Fruit fly (Drosophila melanogaster): ENCODE results near the gene CG43185.
A peak's percentile ranks its signal among the peaks of the same experiment; 100 is the strongest.

Gene CG43185

DNA sequence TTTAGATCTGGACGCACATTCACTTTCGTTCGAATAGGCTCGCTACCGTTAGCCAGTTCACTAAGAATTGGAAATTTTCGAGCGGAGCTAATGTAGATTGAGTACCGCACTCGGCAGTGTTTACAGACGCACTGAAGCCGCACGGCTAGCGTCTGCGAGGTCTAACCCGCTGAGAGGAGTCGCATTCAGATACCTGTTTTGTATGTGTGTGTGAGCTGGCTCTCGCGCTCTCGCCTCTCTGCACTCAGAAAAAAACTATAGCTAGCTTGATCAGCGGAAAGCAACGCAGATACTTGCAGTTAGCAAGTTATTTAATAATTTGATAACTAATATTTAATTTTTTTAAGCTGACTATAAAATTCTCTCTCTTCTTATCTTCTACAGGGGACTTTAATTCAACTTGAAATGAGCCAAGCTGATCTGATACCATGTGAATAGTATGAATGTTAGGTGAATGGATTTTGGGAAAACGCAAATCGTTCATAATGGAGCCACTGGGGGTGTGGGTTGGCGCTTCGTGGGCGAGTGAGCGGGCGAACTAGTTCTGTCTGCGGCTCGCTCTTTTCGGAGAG is 5.2 kb upstream of the CG43185 start, which contains the start of gene rau (continued):
- TF ChIP-seq Xrp1 (GFP tag; IDR thresholded peaks at IDR 0.05) (peak; percentile 86), CG10147 (GFP tag; optimal IDR thresholded peaks at IDR 0.05) (peak; percentile 48), sug (tag; optimal IDR thresholded peaks at IDR 0.05) (peak; percentile 87), ttk (GFP tag; IDR thresholded peaks at IDR 0.05) (no peak), CG18262 (tag; optimal IDR thresholded peaks at IDR 0.05) (peak; percentile 85), rib (GFP tag; IDR thresholded peaks at IDR 0.05) (0 out of 2 replicates have a peak, but pooled peaks have one; percentile 24), unc-4 (GFP tag; IDR thresholded peaks at IDR 0.05; ENCODE audit: partially characterized antibody) (no peak), CG8388 (GFP tag; optimal IDR thresholded peaks at IDR 0.05) (peak; percentile 65), gro (GFP tag; optimal IDR thresholded peaks at IDR 0.05) (peak; percentile 14), CG1529 (GFP tag; optimal IDR thresholded peaks at IDR 0.05) (peak; percentile 80), gfzf (GFP tag; optimal IDR thresholded peaks at IDR 0.05) (no peak), cwo (GFP tag; optimal IDR thresholded peaks at IDR 0.05) (peak; percentile 72), ci (GFP tag; IDR thresholded peaks at IDR 0.05) (peak; percentile 77), CG7987 (GFP tag; optimal IDR thresholded peaks at IDR 0.05) (peak; percentile 40), CG17612 (GFP tag; IDR thresholded peaks at IDR 0.05) (0 out of 2 replicates have a peak, but pooled peaks have one; percentile 32), CG9817 (tag; optimal IDR thresholded peaks at IDR 0.05) (peak; percentile 65), Pdp1 (GFP tag; optimal IDR thresholded peaks at IDR 0.05) (peak; percentile 30 to 39), chm (GFP tag; IDR thresholded peaks at IDR 0.05) (peak; percentile 85; the same call in 1 of the 2 replicates), gcm (GFP tag; optimal IDR thresholded peaks at IDR 0.05) (peak; percentile 85), dm (GFP tag; optimal IDR thresholded peaks at IDR 0.05) (peak; percentile 3), CG10959 (GFP tag; IDR thresholded peaks at IDR 0.05) (0 out of 2 replicates have a peak, but pooled peaks have one; percentile 33), CG11085 (GFP tag; IDR thresholded peaks at IDR 0.05) (no peak), zf30C (GFP tag; optimal IDR thresholded peaks at IDR 0.05) (peak; percentile 98), CG2889 (GFP tag; IDR thresholded peaks at IDR 0.05) (0 out of 3 replicates have a peak, but pooled peaks have one; percentile 25), Poxn (GFP tag; IDR thresholded peaks at IDR 0.05) (no peak), CG8924 (tag; optimal IDR thresholded peaks at IDR 0.05) (peak; percentile 84), CG6765 (GFP tag; optimal IDR thresholded peaks at IDR 0.05) (peak; percentile 34), MBD-R2 (GFP tag; IDR thresholded peaks at IDR 0.05) (no peak), CG6689 (GFP tag; IDR thresholded peaks at IDR 0.05) (peak; percentile 79), CG15479 (GFP tag; optimal IDR thresholded peaks at IDR 0.05) (no peak), zen (tag; optimal IDR thresholded peaks at IDR 0.05) (peak; percentile 51), Sry-δ (GFP tag; optimal IDR thresholded peaks at IDR 0.05) (no peak), CG32767 (GFP tag; IDR thresholded peaks at IDR 0.05) (peak; percentile 55), zfh1 (GFP tag; IDR thresholded peaks at IDR 0.05) (peak; percentile 73; the same call in 2 of the 3 replicates), CG11504 (tag; optimal IDR thresholded peaks at IDR 0.05) (peak; percentile 70), Nf-YB (GFP tag; optimal IDR thresholded peaks at IDR 0.05) (peak; percentile 36), CG14441 (GFP tag; IDR thresholded peaks at IDR 0.05) (peak; percentile 61), CG30431 (GFP tag; optimal IDR thresholded peaks at IDR 0.05) (peak; percentile 43), Max (GFP tag; optimal IDR thresholded peaks at IDR 0.05) (peak; percentile 55), Ets65A (GFP tag) (peak; percentile 77), CG17912 (GFP tag; optimal IDR thresholded peaks at IDR 0.05) (peak; percentile 34), nerfin-2 (GFP tag; IDR thresholded peaks at IDR 0.05; ENCODE audit: partially characterized antibody) (0 out of 2 replicates have a peak, but pooled peaks have one; percentile 19), Atf-2 (GFP tag; optimal IDR thresholded peaks at IDR 0.05) (no peak), en (GFP tag; optimal IDR thresholded peaks at IDR 0.05) (no peak), CG1602 (GFP tag; optimal IDR thresholded peaks at IDR 0.05) (peak; percentile 70), CG13775 (GFP tag; optimal IDR thresholded peaks at IDR 0.05) (peak; percentile 69), sens (GFP tag) (peak; percentile 95), sima (GFP tag; optimal IDR thresholded peaks at IDR 0.05) (no peak), CG17385 (GFP tag; optimal IDR thresholded peaks at IDR 0.05) (peak; percentile 72), CG4707 (GFP tag; optimal IDR thresholded peaks at IDR 0.05) (peak; percentile 21)

Data from whole organism, embryonic.